Worm (Caenorhabditis elegans) whole organism, L3 larva: ENCODE measurements around the gene ruvb-2.
A peak's percentile ranks its signal among the peaks of the same experiment; 100 is the strongest.

Experiments used
- R02D3.7 ChIP-seq: fragments of 150-350 bp; optimal IDR thresholded peaks from 2 replicates; lab custom pipeline; 2014; ENCODE audit warnings: missing biosample characterization, missing genetic modification characterization
- aly-2 ChIP-seq: fragments of 150-350 bp; optimal IDR thresholded peaks from 2 replicates; lab custom pipeline; 2014; ENCODE audit warnings: missing biosample characterization, missing genetic modification characterization
- ama-1 ChIP-seq: fragments of 150-350 bp; optimal IDR thresholded peaks from 2 replicates; lab custom pipeline; 2018
- ceh-16 ChIP-seq: sonication (generic microtip); optimal IDR thresholded peaks from 2 replicates; lab custom pipeline; 2017; ENCODE audit warnings: missing biosample characterization, missing genetic modification characterization
- ceh-28 ChIP-seq: fragments of 150-350 bp; optimal IDR thresholded peaks from 2 replicates; lab custom pipeline; 2014; ENCODE audit warnings: missing biosample characterization, missing genetic modification reagents, missing genetic modification characterization
- ceh-9 ChIP-seq: sonication (generic microtip); optimal IDR thresholded peaks from 2 replicates; lab custom pipeline; 2018; ENCODE audit warnings: missing biosample characterization, missing genetic modification characterization
- daf-12 ChIP-seq: fragments of 150-350 bp; optimal IDR thresholded peaks from 2 replicates; lab custom pipeline; 2014; ENCODE audit warnings: missing biosample characterization, missing genetic modification reagents, missing genetic modification characterization
- egl-27 ChIP-seq: sonication (generic microtip); optimal IDR thresholded peaks from 4 replicates; lab custom pipeline; 2017; ENCODE audit warnings: missing biosample characterization, missing genetic modification reagents, missing genetic modification characterization
- egl-5 ChIP-seq: fragments of 150-350 bp; optimal IDR thresholded peaks from 2 replicates; lab custom pipeline; 2017; ENCODE audit warnings: missing biosample characterization, missing genetic modification reagents, missing genetic modification characterization, inconsistent platforms
- elt-1 ChIP-seq: fragments of 150-350 bp; optimal IDR thresholded peaks from 2 replicates; lab custom pipeline; 2014; ENCODE audit warnings: missing biosample characterization, missing genetic modification characterization
- elt-2 ChIP-seq: sonication (generic microtip); optimal IDR thresholded peaks from 2 replicates; lab custom pipeline; 2016; ENCODE audit warnings: missing genetic modification reagents, mild to moderate bottlenecking, missing genetic modification characterization, missing compliant biosample characterization
- eor-1 ChIP-seq, 2 experiments: fragments of 150-350 bp; optimal IDR thresholded peaks; 2 replicates each; lab custom pipeline; 2014 to 2018; ENCODE audit warnings: missing biosample characterization in 2 of 2, missing genetic modification characterization in 2 of 2
- fkh-10 ChIP-seq: sonication (generic microtip); optimal IDR thresholded peaks from 2 replicates; lab custom pipeline; 2017; ENCODE audit warnings: missing biosample characterization, missing genetic modification reagents, missing genetic modification characterization
- fkh-2 ChIP-seq: fragments of 150-350 bp; optimal IDR thresholded peaks from 2 replicates; lab custom pipeline; 2014; ENCODE audit warnings: missing biosample characterization, missing genetic modification reagents, missing genetic modification characterization
- fos-1 ChIP-seq: fragments of 150-350 bp; optimal IDR thresholded peaks from 2 replicates; lab custom pipeline; 2014; ENCODE audit warnings: missing biosample characterization, missing genetic modification characterization
- hmg-11 ChIP-seq: sonication (generic microtip); optimal IDR thresholded peaks from 2 replicates; lab custom pipeline; 2016; ENCODE audit warnings: missing genetic modification characterization, missing compliant biosample characterization
- jun-1 ChIP-seq: fragments of 150-350 bp; optimal IDR thresholded peaks from 2 replicates; lab custom pipeline; 2014; ENCODE audit warnings: missing biosample characterization, missing genetic modification reagents, missing genetic modification characterization
- lin-15B ChIP-seq: fragments of 150-350 bp; optimal IDR thresholded peaks from 2 replicates; lab custom pipeline; 2014; ENCODE audit warnings: missing biosample characterization, missing genetic modification characterization
- lin-39 ChIP-seq: fragments of 150-350 bp; optimal IDR thresholded peaks from 2 replicates; lab custom pipeline; 2018; ENCODE audit warnings: missing biosample characterization, missing genetic modification reagents, missing genetic modification characterization
- lsy-12 ChIP-seq: sonication (generic microtip); optimal IDR thresholded peaks from 2 replicates; lab custom pipeline; 2016; ENCODE audit warnings: mild to moderate bottlenecking, missing genetic modification characterization, missing compliant biosample characterization
- mml-1 ChIP-seq: fragments of 150-350 bp; sonication (generic microtip); optimal IDR thresholded peaks from 3 replicates; lab custom pipeline; 2014; ENCODE audit warnings: missing biosample characterization, missing genetic modification characterization
- nfya-1 ChIP-seq: sonication (generic microtip); optimal IDR thresholded peaks from 2 replicates; lab custom pipeline; 2017; ENCODE audit warnings: missing genetic modification characterization, mild to moderate bottlenecking, missing compliant biosample characterization, antibody characterized with exemption, moderate library complexity; ENCODE audit not compliant: insufficient read depth
- nhr-11 ChIP-seq: fragments of 150-350 bp; optimal IDR thresholded peaks from 2 replicates; lab custom pipeline; 2014; ENCODE audit warnings: missing biosample characterization, missing genetic modification characterization
- nhr-12 ChIP-seq: fragments of 150-350 bp; optimal IDR thresholded peaks from 2 replicates; lab custom pipeline; 2014; ENCODE audit warnings: missing biosample characterization, missing genetic modification characterization
- nhr-23 ChIP-seq: fragments of 150-350 bp; optimal IDR thresholded peaks from 2 replicates; lab custom pipeline; 2014; ENCODE audit warnings: missing biosample characterization, missing genetic modification reagents, missing genetic modification characterization
- nhr-25 ChIP-seq: sonication (generic microtip); optimal IDR thresholded peaks from 2 replicates; lab custom pipeline; 2017; ENCODE audit warnings: missing biosample characterization, missing genetic modification characterization
- nhr-43 ChIP-seq: sonication (generic microtip); optimal IDR thresholded peaks from 2 replicates; lab custom pipeline; 2016; ENCODE audit warnings: mild to moderate bottlenecking, missing genetic modification characterization, missing compliant biosample characterization; ENCODE audit not compliant: poor library complexity, severe bottlenecking
- nhr-76 ChIP-seq: fragments of 150-350 bp; sonication (generic microtip); optimal IDR thresholded peaks from 5 replicates; lab custom pipeline; 2014; ENCODE audit warnings: missing biosample characterization, missing genetic modification characterization
- nhr-77 ChIP-seq: fragments of 150-350 bp; optimal IDR thresholded peaks from 2 replicates; lab custom pipeline; 2014; ENCODE audit warnings: missing biosample characterization, missing genetic modification characterization
- pha-4 ChIP-seq: fragments of 150-350 bp; optimal IDR thresholded peaks from 2 replicates; lab custom pipeline; 2014; ENCODE audit warnings: missing biosample characterization, missing genetic modification reagents, missing genetic modification characterization
- pqm-1 ChIP-seq: fragments of 150-350 bp; optimal IDR thresholded peaks from 2 replicates; lab custom pipeline; 2017; ENCODE audit warnings: missing biosample characterization, missing genetic modification characterization, inconsistent platforms
- sea-2 ChIP-seq: fragments of 150-350 bp; sonication (generic microtip); optimal IDR thresholded peaks from 4 replicates; lab custom pipeline; 2014; ENCODE audit warnings: missing biosample characterization, missing genetic modification reagents, missing genetic modification characterization
- skn-1 ChIP-seq: fragments of 150-350 bp; optimal IDR thresholded peaks from 2 replicates; lab custom pipeline; 2014; ENCODE audit warnings: missing biosample characterization, missing genetic modification characterization
- snpc-4 ChIP-seq: fragments of 150-350 bp; optimal IDR thresholded peaks from 2 replicates; lab custom pipeline; 2014; ENCODE audit warnings: missing biosample characterization, missing genetic modification characterization
- tbx-2 ChIP-seq: sonication (generic microtip); optimal IDR thresholded peaks from 2 replicates; lab custom pipeline; 2016; ENCODE audit warnings: mild to moderate bottlenecking, missing genetic modification characterization, missing compliant biosample characterization
- unc-39 ChIP-seq: sonication (generic microtip); optimal IDR thresholded peaks from 4 replicates; lab custom pipeline; 2017; ENCODE audit warnings: missing biosample characterization, missing genetic modification characterization
- unc-62 ChIP-seq: fragments of 150-350 bp; sonication (generic microtip); optimal IDR thresholded peaks from 4 replicates; lab custom pipeline; 2014; ENCODE audit warnings: missing biosample characterization, missing genetic modification reagents, missing genetic modification characterization
- zag-1 ChIP-seq: fragments of 150-350 bp; optimal IDR thresholded peaks from 2 replicates; lab custom pipeline; 2014; ENCODE audit warnings: missing biosample characterization, missing genetic modification characterization
- ztf-11 ChIP-seq: fragments of 150-350 bp; optimal IDR thresholded peaks from 2 replicates; lab custom pipeline; 2014; ENCODE audit warnings: missing biosample characterization, missing genetic modification characterization
- ztf-4 ChIP-seq: fragments of 150-350 bp; optimal IDR thresholded peaks from 2 replicates; lab custom pipeline; 2014; ENCODE audit warnings: missing biosample characterization, missing genetic modification characterization

The ruvb-2 gene

DNA sequence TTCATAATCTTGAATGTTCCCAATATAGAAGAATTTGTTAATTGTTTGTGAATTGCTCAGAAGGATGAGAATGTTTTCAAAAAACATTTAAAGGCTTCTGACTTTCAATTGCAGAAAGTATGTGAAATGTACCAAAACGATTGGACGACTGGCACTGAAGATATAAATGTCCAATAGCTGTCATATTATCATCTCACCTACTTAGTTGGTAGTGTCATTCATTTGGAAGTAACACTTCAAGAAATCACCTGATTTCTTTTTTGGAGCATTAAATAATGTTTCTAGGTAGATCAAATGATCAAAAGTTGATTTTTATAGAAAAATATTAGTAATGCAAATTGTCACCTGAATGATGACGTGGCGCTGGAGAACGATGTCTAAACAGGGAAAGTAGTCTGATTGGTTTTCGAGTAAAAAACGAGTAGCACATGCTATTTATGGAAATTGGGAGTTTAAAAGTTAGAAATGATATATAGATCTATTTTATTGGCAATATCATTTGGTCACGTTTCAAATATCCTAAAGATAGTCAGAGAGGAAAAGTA lies 39.5 kb downstream of the ruvb-2 start:
- TF ChIP-seq snpc-4 (tag; lab: Kevin White, UChicago): no peak
- TF ChIP-seq fkh-2 (tag; lab: Kevin White, UChicago): no peak
- TF ChIP-seq elt-1 (tag; lab: Kevin White, UChicago): no peak
- TF ChIP-seq daf-12 (tag; lab: Kevin White, UChicago): no peak
- no peak for TF ChIP-seq zag-1
- TF ChIP-seq tbx-2 (tag; lab: Kevin White, UChicago): no peak
- TF ChIP-seq nhr-77 (tag; lab: Kevin White, UChicago): no peak
- no peak for TF ChIP-seq ceh-28 (tag; lab: Kevin White, UChicago)
- no peak for TF ChIP-seq nhr-76 (tag; lab: Kevin White, UChicago)
- no peak for TF ChIP-seq sea-2
- no peak for TF ChIP-seq nfya-1 (tag; lab: Kevin White, UChicago)
- TF ChIP-seq skn-1: no peak
- TF ChIP-seq jun-1 (tag; lab: Kevin White, UChicago): no peak
- no peak for TF ChIP-seq ama-1 (lab: Kevin White, UChicago)
- TF ChIP-seq egl-27 (tag; lab: Kevin White, UChicago): no peak
- TF ChIP-seq ceh-9 (tag; lab: Kevin White, UChicago): no peak
- TF ChIP-seq, all 47 proteins: peak for 0

DNA sequence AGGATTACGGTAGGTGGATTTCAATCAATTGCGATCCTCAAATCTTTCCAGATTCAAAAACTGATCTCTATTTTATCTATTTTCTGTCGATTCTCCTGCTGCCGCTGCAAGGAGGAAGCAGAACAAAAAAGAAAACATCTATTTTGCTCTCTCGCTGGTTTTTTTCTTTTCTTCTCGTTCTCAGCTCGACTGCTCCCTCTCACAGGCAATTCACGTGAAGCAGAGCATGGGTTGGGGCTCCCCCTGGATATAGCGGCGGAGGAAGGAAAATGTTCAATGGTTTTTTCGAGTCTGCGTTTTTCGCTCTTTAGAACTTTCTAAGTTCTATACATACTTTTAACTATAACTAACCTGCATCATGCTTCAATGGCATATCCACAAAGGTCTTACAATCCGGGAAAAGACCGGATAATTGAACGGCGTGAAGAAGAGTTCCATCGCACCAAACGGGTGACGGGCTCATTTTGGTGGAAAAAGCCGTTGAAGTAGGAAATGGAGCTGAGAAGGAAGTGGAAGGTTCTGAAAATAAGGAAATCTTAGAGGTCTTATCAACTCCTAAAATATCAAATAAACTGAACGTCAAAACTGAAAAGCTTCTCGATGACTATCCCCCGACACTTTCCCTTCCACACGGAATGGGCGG lies 40.2 kb downstream of the ruvb-2 start:
- TF ChIP-seq nhr-76 (tag; lab: Kevin White, UChicago): no peak
- no peak for TF ChIP-seq unc-62 (GFP tag; lab: Kevin White, UChicago)
- peak; percentile 6 for TF ChIP-seq elt-2 (tag; lab: Kevin White, UChicago)
- TF ChIP-seq sea-2: no peak
- peak; percentile 87 for TF ChIP-seq pha-4 (tag; lab: Kevin White, UChicago)
- peak; percentile 10 for TF ChIP-seq skn-1
- peak; percentile 99 for TF ChIP-seq mml-1 (tag; lab: Kevin White, UChicago)
- TF ChIP-seq egl-27 (tag; lab: Kevin White, UChicago): peak; percentile 13
- TF ChIP-seq lin-15B (tag; lab: Kevin White, UChicago): peak; percentile 9
- no peak for TF ChIP-seq ztf-4
- peak; percentile 82 for TF ChIP-seq nfya-1 (tag; lab: Kevin White, UChicago)
- peak; percentile 15 for TF ChIP-seq fkh-2 (tag; lab: Kevin White, UChicago)
- no peak for TF ChIP-seq nhr-43 (tag; lab: Kevin White, UChicago)
- TF ChIP-seq unc-39 (tag; lab: Kevin White, UChicago): no peak
- no peak for TF ChIP-seq tbx-2 (tag; lab: Kevin White, UChicago)
- no peak for TF ChIP-seq ceh-16 (tag; lab: Kevin White, UChicago)
- no peak for TF ChIP-seq daf-12 (tag; lab: Kevin White, UChicago)
- peak; percentile 33 for TF ChIP-seq lin-39 (tag; lab: Kevin White, UChicago)
- TF ChIP-seq nhr-11: peak; percentile 62
- no peak for TF ChIP-seq R02D3.7
- TF ChIP-seq nhr-25 (tag; lab: Kevin White, UChicago): no peak
- TF ChIP-seq hmg-11 (tag; lab: Kevin White, UChicago): no peak
- no peak for TF ChIP-seq fos-1 (tag; lab: Kevin White, UChicago)
- TF ChIP-seq fkh-10 (GFP tag; lab: Kevin White, UChicago): peak; percentile 72
- TF ChIP-seq pqm-1 (tag; lab: Kevin White, UChicago): peak; percentile 38
- TF ChIP-seq jun-1 (tag; lab: Kevin White, UChicago): no peak
- TF ChIP-seq ceh-9 (tag; lab: Kevin White, UChicago): no peak
- no peak for TF ChIP-seq egl-5 (tag; lab: Kevin White, UChicago)
- TF ChIP-seq aly-2: no peak
- no peak for TF ChIP-seq ztf-11 (tag; lab: Kevin White, UChicago)

DNA sequence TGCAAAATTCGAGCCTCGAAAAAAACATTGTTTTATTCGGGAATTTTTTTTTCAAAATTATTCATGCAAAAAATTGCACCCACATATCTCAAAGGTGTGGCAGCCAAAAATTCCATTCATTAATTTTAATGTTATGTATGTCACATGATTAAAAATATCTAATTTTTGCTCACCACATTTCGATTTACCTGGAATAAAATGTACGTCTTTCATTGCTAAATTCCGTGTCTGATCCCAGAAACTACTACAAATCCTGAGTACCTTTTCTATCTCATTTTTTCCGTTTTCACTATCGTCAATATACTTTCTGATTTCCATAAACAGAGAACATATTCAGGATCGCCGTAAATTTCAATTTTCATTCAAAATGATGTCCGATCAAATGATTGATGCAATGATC lies 46.2 kb downstream of the ruvb-2 start, which contains the start of gene srx-19:
Gene srx-19 (plus strand): TSS at position 301 of the 400 bp plus-strand sequence.
- no peak for TF ChIP-seq nhr-23 (tag; lab: Kevin White, UChicago)
- TF ChIP-seq nhr-43 (tag; lab: Kevin White, UChicago): no peak
- TF ChIP-seq elt-2 (tag; lab: Kevin White, UChicago): no peak
- TF ChIP-seq eor-1 (tag; optimal IDR thresholded peaks at IDR 0.05; lab: Kevin White, UChicago): no peak
- TF ChIP-seq nhr-76 (tag; lab: Kevin White, UChicago): no peak
- no peak for TF ChIP-seq fkh-10 (GFP tag; lab: Kevin White, UChicago)
- no peak for TF ChIP-seq aly-2
- TF ChIP-seq lsy-12: no peak
- no peak for TF ChIP-seq pha-4 (tag; lab: Kevin White, UChicago)
- TF ChIP-seq nhr-77 (tag; lab: Kevin White, UChicago): no peak
- no peak for TF ChIP-seq egl-5 (tag; lab: Kevin White, UChicago)
- no peak for TF ChIP-seq lin-15B (tag; lab: Kevin White, UChicago)
- TF ChIP-seq fkh-2 (tag; lab: Kevin White, UChicago): no peak
- TF ChIP-seq nhr-12: no peak
- TF ChIP-seq egl-27 (tag; lab: Kevin White, UChicago): no peak
